Worm (Caenorhabditis elegans): ENCODE measurements around the gene mtss-1.
A peak's percentile ranks its signal among the peaks of the same experiment; 100 is the strongest.

Gene mtss-1

ce11 chrIII:8741276-8741860, 26.7 kb upstream of the mtss-1 start, which contains the start of gene pdhk-2 (continued):
- TF ChIP-seq unc-130 (GFP tag; optimal IDR thresholded peaks at IDR 0.05) (peak; percentile 64), snpc-1.3 (tag; optimal IDR thresholded peaks at IDR 0.05; ENCODE audit: insufficient read depth) (peak; percentile 32), gei-17 (GFP tag; optimal IDR thresholded peaks at IDR 0.05) (peak; percentile 76), ztf-6 (GFP tag; IDR thresholded peaks at IDR 0.05) (no peak), hrde-1 (tag; optimal IDR thresholded peaks at IDR 0.05; ENCODE audit: borderline replicate concordance) (no peak), tlf-1 (GFP tag; optimal IDR thresholded peaks at IDR 0.05) (peak; percentile 88), ztf-22 (GFP tag; optimal IDR thresholded peaks at IDR 0.05) (no peak), F55B11.4 (tag; optimal IDR thresholded peaks at IDR 0.05; ENCODE audit: borderline replicate concordance, insufficient read depth) (no peak), ama-1 (optimal IDR thresholded peaks at IDR 0.05) (peak; percentile 21), ama-1 (GFP tag; optimal IDR thresholded peaks at IDR 0.05) (no peak), dpl-1 (GFP tag; optimal IDR thresholded peaks at IDR 0.05) (peak; percentile 96), F10E7.11 (tag; optimal IDR thresholded peaks at IDR 0.05) (no peak), T07F8.4 (tag; optimal IDR thresholded peaks at IDR 0.05) (no peak)

DNA sequence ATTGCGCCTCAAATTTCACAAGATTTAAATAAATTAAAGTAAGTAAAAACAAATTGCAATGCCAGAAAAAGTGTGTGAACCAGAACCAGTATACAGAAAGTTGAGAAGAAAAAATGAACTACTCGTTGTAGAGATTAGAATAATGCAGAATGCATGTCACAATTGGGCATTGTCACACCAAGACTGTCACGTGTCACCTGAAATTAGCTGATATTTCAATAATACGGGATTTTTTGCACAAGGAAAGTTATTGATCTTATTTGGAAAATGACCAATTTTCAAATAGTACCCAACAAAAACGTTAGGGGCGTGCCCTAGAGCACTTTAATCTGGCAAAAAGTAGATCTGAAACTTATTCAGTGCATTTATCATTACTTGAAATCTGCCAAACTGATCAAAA, 26.2 kb upstream of the mtss-1 start:
- TF ChIP-seq ztf-25 (GFP tag; IDR thresholded peaks at IDR 0.05) (no peak), atf-7 (tag; optimal IDR thresholded peaks at IDR 0.05) (no peak), attf-6 (GFP tag; IDR thresholded peaks at IDR 0.05) (no peak), Y67H2A.10 (GFP tag; conservative IDR thresholded peaks at IDR 0.05) (no peak), C06A6.2 (GFP tag; conservative IDR thresholded peaks at IDR 0.05) (no peak), madf-10 (tag; optimal IDR thresholded peaks at IDR 0.05) (no peak), efl-1 (GFP tag; optimal IDR thresholded peaks at IDR 0.05) (no peak)

ce11 chrIII:8742584-8742983, 25.5 kb upstream of the mtss-1 start:
- TF ChIP-seq nfyb-1 (GFP tag; IDR thresholded peaks at IDR 0.05) (no peak), Y79H2A.3 (GFP tag; conservative IDR thresholded peaks at IDR 0.05) (no peak), bed-2 (GFP tag; IDR thresholded peaks at IDR 0.05) (no peak), madf-8 (GFP tag; conservative IDR thresholded peaks at IDR 0.05) (no peak), ceh-91 (GFP tag; IDR thresholded peaks at IDR 0.05) (no peak), tbp1 (GFP tag; optimal IDR thresholded peaks at IDR 0.05) (no peak), F23B12.7 (tag; optimal IDR thresholded peaks at IDR 0.05; ENCODE audit: insufficient read depth) (no peak), sea-2 (GFP tag; IDR thresholded peaks at IDR 0.05) (no peak)

ce11 chrIII:8743796-8744404, 24.2 kb upstream of the mtss-1 start, which contains the start of gene ZK370.6:
TSS of gene ZK370.6 (minus strand) at chrIII:8743846.
- TF ChIP-seq lag-1 (GFP tag; IDR thresholded peaks at IDR 0.05), result no peak
- no peak for TF ChIP-seq madf-10 (tag; optimal IDR thresholded peaks at IDR 0.05)
- no peak for TF ChIP-seq let-526 (GFP tag; IDR thresholded peaks at IDR 0.05)

ce11 chrIII:8744765-8745164, 23.3 kb upstream of the mtss-1 start:
- no peak for TF ChIP-seq lsy-27 (tag; optimal IDR thresholded peaks at IDR 0.05; ENCODE audit: borderline replicate concordance, insufficient read depth)
- TF ChIP-seq F33H1.4 (GFP tag; IDR thresholded peaks at IDR 0.05), result no peak
- no peak for TF ChIP-seq ztf-25 (GFP tag; IDR thresholded peaks at IDR 0.05)
- no peak for TF ChIP-seq nhr-120 (GFP tag; IDR thresholded peaks at IDR 0.05)
- no peak for TF ChIP-seq lir-1 (GFP tag; conservative IDR thresholded peaks at IDR 0.05)
- no peak for TF ChIP-seq nhr-80 (tag; optimal IDR thresholded peaks at IDR 0.05)
